Worm (Caenorhabditis elegans) whole organism, L1 larva: ENCODE measurements around the gene ast-1.

Experiments used
- ama-1 ChIP-seq: fragments of 150-350 bp; optimal IDR thresholded peaks from 2 replicates; lab custom pipeline; 2014
- ceh-8 ChIP-seq: fragments of 200-800 bp; sonication (Bioruptor generic); optimal IDR thresholded peaks from 2 replicates; lab custom pipeline; 2018; ENCODE audit warnings: mild to moderate bottlenecking, missing genetic modification characterization, moderate library complexity, missing compliant biosample characterization
- dpl-1 ChIP-seq, 3 experiments: fragments of 150-350 bp in 2 of 3; sonication (generic microtip) in 1 of 3; optimal IDR thresholded peaks; 2 replicates each; lab custom pipeline; 2014 to 2017; ENCODE audit warnings: missing biosample characterization in 3 of 3, missing genetic modification characterization in 3 of 3, missing genetic modification reagents in 3 of 3
- lin-13 ChIP-seq: fragments of 150-350 bp; optimal IDR thresholded peaks from 2 replicates; lab custom pipeline; 2014; ENCODE audit warnings: missing biosample characterization, missing genetic modification reagents, missing genetic modification characterization
- mdl-1 ChIP-seq, 2 experiments: fragments of 150-350 bp; optimal IDR thresholded peaks; 2 replicates each; lab custom pipeline; 2014 to 2017; ENCODE audit warnings: missing biosample characterization in 2 of 2, missing genetic modification characterization in 2 of 2, inconsistent platforms in 1 of 2
- mef-2 ChIP-seq: fragments of 150-350 bp; optimal IDR thresholded peaks from 2 replicates; lab custom pipeline; 2014; ENCODE audit warnings: missing biosample characterization, missing genetic modification characterization
- nhr-11 ChIP-seq: fragments of 150-350 bp; optimal IDR thresholded peaks from 2 replicates; lab custom pipeline; 2014; ENCODE audit warnings: missing biosample characterization, missing genetic modification characterization
- nhr-85 ChIP-seq: sonication (generic microtip); peaks from one replicate; lab custom pipeline; 2016; ENCODE audit warnings: missing genetic modification characterization, inconsistent platforms, missing compliant biosample characterization
- rnt-1 ChIP-seq: sonication (generic microtip); optimal IDR thresholded peaks from 2 replicates; lab custom pipeline; 2016; ENCODE audit warnings: mild to moderate bottlenecking, missing genetic modification characterization, moderate library complexity, missing compliant biosample characterization
- sup-37 ChIP-seq: fragments of 200-800 bp; sonication (Bioruptor generic); optimal IDR thresholded peaks from 2 replicates; lab custom pipeline; 2018; ENCODE audit warnings: mild to moderate bottlenecking, missing genetic modification characterization, missing compliant biosample characterization
- tbx-2 ChIP-seq: sonication (generic microtip); optimal IDR thresholded peaks from 2 replicates; lab custom pipeline; 2016; ENCODE audit warnings: missing genetic modification characterization, missing compliant biosample characterization
- tlp-1 ChIP-seq: fragments of 150-350 bp; optimal IDR thresholded peaks from 2 replicates; lab custom pipeline; 2014; ENCODE audit warnings: missing biosample characterization, missing genetic modification characterization
- unc-62 ChIP-seq: fragments of 150-350 bp; optimal IDR thresholded peaks from 2 replicates; lab custom pipeline; 2014; ENCODE audit warnings: missing biosample characterization, missing genetic modification reagents, missing genetic modification characterization
- zag-1 ChIP-seq: fragments of 150-350 bp; optimal IDR thresholded peaks from 2 replicates; lab custom pipeline; 2014; ENCODE audit warnings: missing biosample characterization, missing genetic modification characterization

ce11 chrII:4094030-4094846, 40.9 kb downstream of the ast-1 start:
- no peak for TF ChIP-seq ceh-8
- TF ChIP-seq nhr-85 (tag; lab: Kevin White, UChicago), result peak; percentile 73
- TF ChIP-seq tlp-1 (tag; lab: Kevin White, UChicago), result no peak
- TF ChIP-seq tbx-2 (tag; lab: Kevin White, UChicago), result no peak
- no peak for TF ChIP-seq rnt-1 (tag; lab: Kevin White, UChicago)
- no peak for TF ChIP-seq mef-2
- no peak for TF ChIP-seq dpl-1 (GFP tag; optimal IDR thresholded peaks at IDR 0.05; lab: Kevin White, UChicago)
- no peak for TF ChIP-seq zag-1
- TF ChIP-seq ama-1, result peak; percentile 69
- TF ChIP-seq nhr-11, result no peak
- TF ChIP-seq sup-37 (GFP tag; lab: Kevin White, UChicago), result peak; percentile 15
- TF ChIP-seq lin-13 (GFP tag; lab: Kevin White, UChicago), result no peak
- TF ChIP-seq mdl-1 (tag; optimal IDR thresholded peaks at IDR 0.05; lab: Kevin White, UChicago), result no peak
- no peak for TF ChIP-seq unc-62 (GFP tag; lab: Kevin White, UChicago)
